Worm (Caenorhabditis elegans) whole organism, midembryonic: ENCODE data around the gene Y51H4A.935.

Source experiments
- T22C8.4 ChIP-seq: fragments of 200-800 bp; sonication (Bioruptor generic); IDR thresholded peaks from 2 replicates; pipeline ENCODE4 v1.3.6; 2022; ENCODE audit warnings: missing genetic modification characterization, missing compliant biosample characterization
- cog-1 ChIP-seq: sonication (generic microtip); optimal IDR thresholded peaks from 2 replicates; lab custom pipeline; 2016; ENCODE audit warnings: missing genetic modification characterization, missing compliant biosample characterization
- flt-1 ChIP-seq: fragments of 200-800 bp; sonication (Bioruptor generic); IDR thresholded peaks from 2 replicates; pipeline ENCODE4 v1.3.6; 2022; ENCODE audit warnings: missing genetic modification characterization, missing compliant biosample characterization
- klf-2 ChIP-seq: fragments of 200-800 bp; sonication (Bioruptor generic); conservative IDR thresholded peaks from 2 replicates; pipeline ENCODE4 v1.3.6; 2022; ENCODE audit warnings: missing genetic modification reagents, missing genetic modification characterization, missing compliant biosample characterization
- med-1 ChIP-seq: sonication (generic microtip); optimal IDR thresholded peaks from 2 replicates; lab custom pipeline; 2017; ENCODE audit warnings: missing genetic modification characterization, mild to moderate bottlenecking, missing compliant biosample characterization, antibody characterized with exemption, missing genetic modification reagents; ENCODE audit not compliant: insufficient read depth
- ref-1 ChIP-seq: fragments of 200-800 bp; sonication (Bioruptor generic); conservative IDR thresholded peaks from 2 replicates; pipeline ENCODE4 v1.3.6; 2022; ENCODE audit warnings: missing genetic modification reagents, missing genetic modification characterization, missing compliant biosample characterization
- tab-1 ChIP-seq: fragments of 200-800 bp; sonication (Bioruptor generic); IDR thresholded peaks from 2 replicates; pipeline ENCODE4 v1.3.6; 2022; ENCODE audit warnings: missing genetic modification characterization, missing compliant biosample characterization
- ztf-23 ChIP-seq: fragments of 200-800 bp; sonication (Bioruptor generic); IDR thresholded peaks from 2 replicates; pipeline ENCODE4 v1.3.6; 2022; ENCODE audit warnings: missing genetic modification reagents, missing genetic modification characterization, missing compliant biosample characterization
- ztf-29 ChIP-seq: fragments of 200-800 bp; sonication (Bioruptor generic); IDR thresholded peaks from 2 replicates; pipeline ENCODE4 v1.3.6; 2022; ENCODE audit warnings: missing genetic modification reagents, missing genetic modification characterization, missing compliant biosample characterization

DNA sequence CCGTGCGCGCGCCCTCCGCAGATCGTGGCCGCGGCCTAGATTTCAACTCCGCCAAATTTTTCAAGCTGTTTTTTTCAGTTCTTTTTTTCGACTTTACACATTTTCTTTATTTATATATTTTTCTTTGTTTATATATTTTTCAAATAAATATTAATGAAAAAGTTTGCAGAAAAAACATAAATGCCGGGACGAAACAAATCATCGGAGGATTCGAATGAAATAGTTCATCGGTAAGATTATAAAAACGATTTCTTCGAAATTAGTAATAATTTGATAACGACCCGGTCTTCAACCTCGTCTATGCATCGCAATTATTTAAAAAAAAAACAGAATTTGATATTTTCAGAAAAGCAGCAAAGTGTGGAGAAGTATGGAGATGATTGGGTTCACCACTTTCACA, 26.3 kb upstream of the Y51H4A.935 start, which contains the start of gene Y51H4A.6:
- TF ChIP-seq klf-2 (GFP tag; lab: Robert Waterston, UW) (no peak), ref-1 (no peak), flt-1 (no peak), ztf-23 (GFP tag; lab: Robert Waterston, UW) (no peak), cog-1 (no peak), T22C8.4 (GFP tag; lab: Robert Waterston, UW) (no peak), med-1 (GFP tag; lab: Kevin White, UChicago) (no peak), ztf-29 (GFP tag; lab: Robert Waterston, UW) (no peak), tab-1 (no peak)
